Fruit fly (Drosophila melanogaster) whole organism, prepupa: Measurements from ENCODE around the gene CG14694.
A peak's percentile ranks its signal among the peaks of the same experiment; 100 is the strongest.

Experiments
- Blimp-1 ChIP-seq: fragments of 200-800 bp; sonication (Bioruptor generic); optimal IDR thresholded peaks from 3 replicates; lab custom pipeline; 2017; ENCODE audit warnings: missing biosample characterization, missing genetic modification characterization, mild to moderate bottlenecking, moderate library complexity, missing genetic modification reagents
- CG10631 ChIP-seq: fragments of 200-800 bp; sonication (Bioruptor generic); optimal IDR thresholded peaks from 2 replicates; lab custom pipeline; 2016; ENCODE audit warnings: missing biosample characterization, missing genetic modification characterization
- CG10669 ChIP-seq: fragments of 200-800 bp; sonication (Bioruptor generic); optimal IDR thresholded peaks from 3 replicates; lab custom pipeline; 2018; ENCODE audit warnings: missing biosample characterization, mild to moderate bottlenecking, missing genetic modification characterization, moderate library complexity
- CG11294 ChIP-seq: fragments of 200-800 bp; sonication (Bioruptor generic); IDR thresholded peaks from 2 replicates; pipeline ENCODE4 v1.3.6; 2022; ENCODE audit warnings: missing biosample characterization, missing genetic modification characterization
- CG11762 ChIP-seq: fragments of 200-800 bp; sonication (Bioruptor generic); optimal IDR thresholded peaks from 3 replicates; lab custom pipeline; 2016; ENCODE audit warnings: missing biosample characterization, missing genetic modification characterization; ENCODE audit not compliant: insufficient read depth
- CG11902 ChIP-seq: fragments of 200-800 bp; sonication (Bioruptor generic); optimal IDR thresholded peaks from 3 replicates; lab custom pipeline; 2016; ENCODE audit warnings: missing biosample characterization, missing genetic modification characterization
- CG15336 ChIP-seq: fragments of 200-800 bp; sonication (Bioruptor generic); IDR thresholded peaks from 2 replicates; pipeline ENCODE4 v1.3.6; 2022; ENCODE audit warnings: missing biosample characterization, missing genetic modification characterization
- CG1621 ChIP-seq: fragments of 200-800 bp; sonication (Bioruptor generic); optimal IDR thresholded peaks from 3 replicates; lab custom pipeline; 2018; ENCODE audit warnings: missing biosample characterization, mild to moderate bottlenecking, missing genetic modification characterization
- CG16779 ChIP-seq: fragments of 200-800 bp; sonication (Bioruptor generic); optimal IDR thresholded peaks from 3 replicates; lab custom pipeline; 2017; ENCODE audit warnings: missing biosample characterization, mild to moderate bottlenecking, missing genetic modification characterization
- CG31627 ChIP-seq: fragments of 200-800 bp; sonication (Bioruptor generic); optimal IDR thresholded peaks from 3 replicates; lab custom pipeline; 2016; ENCODE audit warnings: missing biosample characterization, missing genetic modification characterization
- CG3919 ChIP-seq: fragments of 200-800 bp; sonication (Bioruptor generic); optimal IDR thresholded peaks from 3 replicates; lab custom pipeline; 2016; ENCODE audit warnings: missing biosample characterization, missing genetic modification characterization
- CG4318 ChIP-seq: fragments of 200-800 bp; sonication (Bioruptor generic); optimal IDR thresholded peaks from 3 replicates; lab custom pipeline; 2017; ENCODE audit warnings: missing biosample characterization, mild to moderate bottlenecking, missing genetic modification characterization
- CG6163 ChIP-seq: fragments of 200-800 bp; sonication (Bioruptor generic); IDR thresholded peaks from 3 replicates; pipeline ENCODE4 v1.3.6; 2022; ENCODE audit warnings: missing biosample characterization, missing genetic modification characterization
- CG6276 ChIP-seq: fragments of 200-800 bp; sonication (Bioruptor generic); optimal IDR thresholded peaks from 2 replicates; lab custom pipeline; 2017; ENCODE audit warnings: missing biosample characterization, mild to moderate bottlenecking, missing genetic modification characterization
- CG6792 ChIP-seq: fragments of 200-800 bp; sonication (Bioruptor generic); optimal IDR thresholded peaks from 3 replicates; lab custom pipeline; 2016; ENCODE audit warnings: missing biosample characterization, missing genetic modification characterization
- CG6808 ChIP-seq: fragments of 200-800 bp; sonication (Bioruptor generic); optimal IDR thresholded peaks from 3 replicates; lab custom pipeline; 2017; ENCODE audit warnings: missing biosample characterization, missing genetic modification characterization, mild to moderate bottlenecking, moderate library complexity, missing genetic modification reagents
- CG6854 ChIP-seq: fragments of 200-800 bp; sonication (Bioruptor generic); optimal IDR thresholded peaks from 2 replicates; lab custom pipeline; 2017; ENCODE audit warnings: missing biosample characterization, mild to moderate bottlenecking, missing genetic modification characterization
- CG7368 ChIP-seq: fragments of 200-800 bp; sonication (Bioruptor generic); optimal IDR thresholded peaks from 3 replicates; lab custom pipeline; 2016; ENCODE audit warnings: missing biosample characterization, missing genetic modification characterization
- CG8119 ChIP-seq: fragments of 200-800 bp; sonication (Bioruptor generic); IDR thresholded peaks from 3 replicates; pipeline ENCODE4 v1.3.6; 2022; ENCODE audit warnings: missing biosample characterization, missing genetic modification characterization
- CG8632 ChIP-seq: fragments of 200-800 bp; sonication (Bioruptor generic); optimal IDR thresholded peaks from 3 replicates; lab custom pipeline; 2016; ENCODE audit warnings: missing biosample characterization, missing genetic modification characterization
- CG9139 ChIP-seq: fragments of 200-800 bp; sonication (Bioruptor generic); optimal IDR thresholded peaks from 3 replicates; lab custom pipeline; 2017; ENCODE audit warnings: missing biosample characterization, mild to moderate bottlenecking, missing genetic modification characterization
- Eip78C ChIP-seq: fragments of 200-800 bp; sonication (Bioruptor generic); peaks from one replicate; lab custom pipeline; 2016; ENCODE audit warnings: missing biosample characterization, missing genetic modification characterization
- Eip93F ChIP-seq: fragments of 200-800 bp; sonication (Bioruptor generic); optimal IDR thresholded peaks from 2 replicates; lab custom pipeline; 2016; ENCODE audit warnings: missing biosample characterization, mild to moderate bottlenecking, missing genetic modification characterization
- Ets21C ChIP-seq: fragments of 200-800 bp; sonication (Bioruptor generic); optimal IDR thresholded peaks from 3 replicates; lab custom pipeline; 2016; ENCODE audit warnings: missing biosample characterization, missing genetic modification characterization
- Ets96B ChIP-seq: fragments of 200-800 bp; optimal IDR thresholded peaks from 2 replicates; lab custom pipeline; 2019; ENCODE audit warnings: missing biosample characterization, mild to moderate bottlenecking, missing genetic modification characterization, moderate library complexity
- Hr38 ChIP-seq: sonication (Bioruptor generic); optimal IDR thresholded peaks from 2 replicates; lab custom pipeline; 2016; ENCODE audit warnings: missing biosample characterization, missing genetic modification characterization
- Hr4 ChIP-seq: fragments of 200-800 bp; sonication (Bioruptor generic); optimal IDR thresholded peaks from 3 replicates; lab custom pipeline; 2016; ENCODE audit warnings: missing biosample characterization, missing genetic modification characterization
- OdsH ChIP-seq: fragments of 200-800 bp; sonication (Bioruptor generic); optimal IDR thresholded peaks from 3 replicates; lab custom pipeline; 2016; ENCODE audit warnings: missing biosample characterization, missing genetic modification characterization
- Smox ChIP-seq: fragments of 200-800 bp; sonication (Bioruptor generic); optimal IDR thresholded peaks from 3 replicates; lab custom pipeline; 2016; ENCODE audit warnings: missing biosample characterization, missing genetic modification characterization
- Sox14 ChIP-seq: fragments of 200-800 bp; sonication (Bioruptor generic); optimal IDR thresholded peaks from 3 replicates; lab custom pipeline; 2016; ENCODE audit warnings: missing biosample characterization, missing genetic modification characterization
- Sox15 ChIP-seq: fragments of 200-800 bp; sonication (Bioruptor generic); optimal IDR thresholded peaks from 3 replicates; lab custom pipeline; 2016; ENCODE audit warnings: missing biosample characterization, missing genetic modification characterization
- achi ChIP-seq: fragments of 200-800 bp; sonication (Bioruptor generic); optimal IDR thresholded peaks from 3 replicates; lab custom pipeline; 2016; ENCODE audit warnings: missing biosample characterization, missing genetic modification characterization
- cyc ChIP-seq: fragments of 200-800 bp; sonication (Bioruptor generic); optimal IDR thresholded peaks from 3 replicates; lab custom pipeline; 2016; ENCODE audit warnings: missing biosample characterization, missing genetic modification characterization
- dac ChIP-seq: fragments of 200-800 bp; sonication (Bioruptor generic); optimal IDR thresholded peaks from 2 replicates; lab custom pipeline; 2017; ENCODE audit warnings: missing biosample characterization, mild to moderate bottlenecking, missing genetic modification characterization
- eg ChIP-seq: fragments of 200-800 bp; sonication (Bioruptor generic); IDR thresholded peaks from 3 replicates; pipeline ENCODE4 v1.3.6; 2022; ENCODE audit warnings: missing biosample characterization, missing genetic modification characterization
- esn ChIP-seq: fragments of 200-800 bp; sonication (Bioruptor generic); optimal IDR thresholded peaks from 2 replicates; lab custom pipeline; 2016; ENCODE audit warnings: missing biosample characterization, mild to moderate bottlenecking, missing genetic modification characterization, moderate library complexity
- fd85E ChIP-seq: fragments of 200-800 bp; sonication (Bioruptor generic); optimal IDR thresholded peaks from 3 replicates; lab custom pipeline; 2016; ENCODE audit warnings: missing biosample characterization, missing genetic modification characterization
- fkh ChIP-seq: fragments of 200-800 bp; sonication (Bioruptor generic); optimal IDR thresholded peaks from 3 replicates; lab custom pipeline; 2017; ENCODE audit warnings: missing biosample characterization, mild to moderate bottlenecking, missing genetic modification characterization, moderate library complexity
- lz ChIP-seq: fragments of 200-800 bp; sonication (Bioruptor generic); optimal IDR thresholded peaks from 3 replicates; lab custom pipeline; 2016; ENCODE audit warnings: missing biosample characterization, missing genetic modification characterization
- net ChIP-seq: fragments of 200-800 bp; sonication (Bioruptor generic); optimal IDR thresholded peaks from 3 replicates; lab custom pipeline; 2016; ENCODE audit warnings: missing biosample characterization, missing genetic modification characterization
- pdm3 ChIP-seq: fragments of 200-800 bp; sonication (Bioruptor generic); optimal IDR thresholded peaks from 3 replicates; lab custom pipeline; 2016; ENCODE audit warnings: missing biosample characterization, missing genetic modification characterization
- salr ChIP-seq, 2 experiments: fragments of 200-800 bp; sonication (Bioruptor generic); optimal IDR thresholded peaks; 3 replicates each; lab custom pipeline; 2016 to 2018; ENCODE audit warnings: missing biosample characterization in 2 of 2, missing genetic modification characterization in 2 of 2, mild to moderate bottlenecking in 1 of 2
- svp ChIP-seq: fragments of 200-800 bp; sonication (Bioruptor generic); peaks from one replicate; lab custom pipeline; 2016; ENCODE audit warnings: missing biosample characterization, missing genetic modification characterization
- vri ChIP-seq: fragments of 200-800 bp; sonication (Bioruptor generic); optimal IDR thresholded peaks from 3 replicates; lab custom pipeline; 2016; ENCODE audit warnings: missing biosample characterization, mild to moderate bottlenecking, missing genetic modification characterization

CG14694 gene

DNA sequence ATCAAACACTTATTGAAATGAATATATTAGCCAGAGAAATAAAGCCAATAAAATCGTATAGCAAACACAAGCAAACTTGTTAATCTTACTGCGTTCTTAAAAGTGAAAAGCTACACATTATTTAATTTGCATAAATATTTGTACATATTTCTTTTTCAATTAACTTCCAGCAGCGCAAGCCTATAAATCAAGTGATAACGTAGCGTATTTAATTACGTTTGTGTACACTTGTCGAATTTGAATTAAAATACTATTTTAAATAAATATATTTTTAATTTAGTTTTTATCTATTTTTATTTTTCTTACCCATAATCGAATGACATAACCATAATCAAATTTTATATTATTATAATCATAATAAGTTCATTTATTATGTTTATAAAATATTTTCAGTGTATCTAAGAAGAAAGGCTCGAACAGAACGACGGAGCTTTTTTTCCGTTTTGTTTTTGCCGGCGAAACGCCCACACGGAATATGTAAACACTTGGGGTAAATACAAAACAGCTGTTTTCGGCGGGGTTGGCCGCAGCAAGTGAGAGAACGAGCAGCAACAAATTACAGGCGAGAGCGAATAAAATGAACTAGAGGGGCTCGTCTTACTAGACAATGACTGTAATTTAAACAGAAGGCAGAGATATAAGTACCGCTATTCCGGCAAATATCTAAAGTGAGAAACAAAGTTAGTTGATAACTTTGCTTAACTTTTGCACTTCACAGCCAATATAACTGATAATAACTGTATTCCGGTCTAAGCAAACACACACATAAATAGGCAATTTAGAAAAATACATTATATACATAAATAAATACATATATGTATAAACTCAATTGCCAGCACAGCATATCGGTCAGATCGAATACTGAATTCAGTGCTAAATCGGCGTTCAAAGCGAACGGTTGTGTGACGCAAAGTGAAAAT, 16.2 kb upstream of the CG14694 start, which contains the start of gene Sodh2 (continued):
- no peak for TF ChIP-seq CG11902
- no peak for TF ChIP-seq CG1621 (tag; lab: Kevin White, UChicago)
- peak; percentile 45 for TF ChIP-seq CG6808 (GFP tag; lab: Kevin White, UChicago)
- peak; percentile 45 for TF ChIP-seq CG16779 (tag; lab: Kevin White, UChicago)
- TF ChIP-seq CG6792 (GFP tag; lab: Kevin White, UChicago) = peak; percentile 53
- peak; percentile 73 for TF ChIP-seq CG8632 (GFP tag; lab: Kevin White, UChicago)
- TF ChIP-seq fd85E (GFP tag; lab: Kevin White, UChicago) = no peak
- peak; percentile 77 for TF ChIP-seq esn
- peak in 1 of 2 experiments; percentile 54 for TF ChIP-seq salr (GFP tag; optimal IDR thresholded peaks at IDR 0.05; lab: Kevin White, UChicago)
- TF ChIP-seq CG6276 = peak; percentile 56

DNA sequence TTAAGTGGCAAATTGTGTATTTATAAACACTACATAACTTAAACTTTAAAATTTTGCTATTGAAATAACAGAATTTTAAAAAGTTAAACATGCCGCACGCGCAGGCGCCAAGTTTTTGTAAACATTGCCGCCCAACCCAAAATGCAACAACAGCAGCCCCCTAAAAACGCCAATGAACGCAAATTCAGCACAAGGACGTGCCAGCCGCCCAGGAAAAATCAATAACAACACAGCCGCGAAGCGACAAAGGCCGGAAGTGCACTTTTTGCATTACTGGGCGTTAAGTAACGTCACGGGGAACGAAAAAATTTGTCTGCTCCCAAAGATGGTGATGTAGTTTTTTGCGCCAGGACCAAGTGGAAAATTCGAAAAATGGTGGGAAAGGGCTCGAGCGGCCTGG, 13.2 kb upstream of the CG14694 start, which contains the start of gene CG4596:
CG4596 (plus strand) TSS at position 219 of the 400 bp plus-strand sequence.
- no peak for TF ChIP-seq CG6276

DNA sequence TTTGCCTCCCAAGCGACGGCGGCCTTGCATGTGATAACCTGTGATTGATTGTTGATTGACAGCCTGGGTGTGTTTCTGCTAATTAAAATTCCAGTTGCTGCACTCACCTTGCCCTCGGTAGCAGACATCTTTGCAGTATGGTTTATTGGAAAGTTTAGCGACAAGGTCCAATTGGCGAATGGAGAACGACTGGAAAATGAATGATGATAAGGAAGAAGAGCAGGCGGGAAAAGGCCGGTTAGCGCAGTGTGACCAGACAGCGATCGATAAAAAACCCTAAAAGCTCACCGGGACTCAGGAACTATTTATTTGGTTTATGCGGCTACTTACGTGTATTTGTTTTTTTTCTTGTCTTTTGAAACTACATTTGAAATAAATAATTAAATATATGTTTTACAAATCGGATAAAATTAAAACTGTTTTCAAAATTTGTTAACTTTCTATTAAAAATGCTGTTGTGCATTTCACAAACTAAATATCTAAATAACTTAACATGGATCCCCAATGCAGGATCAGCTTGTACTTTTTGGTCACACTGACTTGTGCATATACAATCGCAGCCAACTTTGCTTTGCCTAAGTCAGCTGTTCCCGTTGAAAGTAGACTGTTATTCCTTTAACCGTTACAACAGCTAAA, 12.7 kb upstream of the CG14694 start, which contains the start of gene Fdh:
Fdh (minus strand) TSS at position 234 of the 636 bp plus-strand sequence.
- no peak for TF ChIP-seq CG11294
- peak; percentile 50 for TF ChIP-seq CG31627 (GFP tag; lab: Kevin White, UChicago)
- TF ChIP-seq Sox14 (GFP tag; lab: Kevin White, UChicago) = peak; percentile 31
- peak; percentile 40 for TF ChIP-seq fkh (GFP tag; lab: Kevin White, UChicago)
- no peak for TF ChIP-seq Hr38
- peak; percentile 36 for TF ChIP-seq Ets96B (tag; lab: Kevin White, UChicago)
- peak; percentile 79 for TF ChIP-seq svp (GFP tag; lab: Kevin White, UChicago)
- TF ChIP-seq Ets21C (GFP tag; lab: Kevin White, UChicago) = no peak
- TF ChIP-seq achi = peak; percentile 51
- TF ChIP-seq CG4318 (GFP tag; lab: Kevin White, UChicago) = no peak
- TF ChIP-seq Blimp-1 (GFP tag; lab: Kevin White, UChicago) = no peak
- no peak for TF ChIP-seq Sox15 (GFP tag; lab: Kevin White, UChicago)
- no peak for TF ChIP-seq fd85E (GFP tag; lab: Kevin White, UChicago)
- no peak for TF ChIP-seq net (GFP tag; lab: Kevin White, UChicago)
- no peak for TF ChIP-seq cyc (GFP tag; lab: Kevin White, UChicago)
- TF ChIP-seq lz (GFP tag; lab: Kevin White, UChicago) = peak; percentile 66
- TF ChIP-seq esn = peak; percentile 70
- no peak for TF ChIP-seq dac (GFP tag; lab: Kevin White, UChicago)
- no peak for TF ChIP-seq CG11902
- peak; percentile 22 for TF ChIP-seq CG8632 (GFP tag; lab: Kevin White, UChicago)
- TF ChIP-seq CG16779 (tag; lab: Kevin White, UChicago) = peak; percentile 31
- TF ChIP-seq CG6276 = no peak
- peak; percentile 40; the same call in 1 of the 3 replicates for TF ChIP-seq eg
- TF ChIP-seq OdsH (GFP tag; lab: Kevin White, UChicago) = peak; percentile 56
- no peak for TF ChIP-seq CG9139 (GFP tag; lab: Kevin White, UChicago)
- TF ChIP-seq CG15336 = peak; percentile 68
- TF ChIP-seq CG10669 (GFP tag; lab: Kevin White, UChicago) = peak; percentile 45
- peak; percentile 48 for TF ChIP-seq CG3919 (GFP tag; lab: Kevin White, UChicago)
- peak; percentile 58 for TF ChIP-seq CG6854 (GFP tag; lab: Kevin White, UChicago)
- peak; percentile 50; the same call in 1 of the 3 replicates for TF ChIP-seq CG6163 (GFP tag; lab: Robert Waterston, UW)
- peak; percentile 44 for TF ChIP-seq Eip93F (GFP tag; lab: Kevin White, UChicago)
- TF ChIP-seq CG11762 (GFP tag; lab: Kevin White, UChicago) = no peak
- peak; percentile 46 for TF ChIP-seq CG6792 (GFP tag; lab: Kevin White, UChicago)
- TF ChIP-seq vri (GFP tag; lab: Kevin White, UChicago) = peak; percentile 32
- TF ChIP-seq Eip78C (GFP tag; lab: Kevin White, UChicago) = peak; percentile 89
- peak; percentile 54 for TF ChIP-seq Hr4 (GFP tag; lab: Kevin White, UChicago)
- peak; percentile 43; the same call in 2 of the 3 replicates for TF ChIP-seq CG8119
- TF ChIP-seq CG7368 (GFP tag; lab: Kevin White, UChicago) = peak; percentile 18
- no peak for TF ChIP-seq CG10631 (GFP tag; lab: Kevin White, UChicago)
- no peak for TF ChIP-seq pdm3
- no peak for TF ChIP-seq Smox (GFP tag; lab: Kevin White, UChicago)
